Fruit fly (Drosophila melanogaster): Measurements from ENCODE around the gene trh.

The trh gene

DNA sequence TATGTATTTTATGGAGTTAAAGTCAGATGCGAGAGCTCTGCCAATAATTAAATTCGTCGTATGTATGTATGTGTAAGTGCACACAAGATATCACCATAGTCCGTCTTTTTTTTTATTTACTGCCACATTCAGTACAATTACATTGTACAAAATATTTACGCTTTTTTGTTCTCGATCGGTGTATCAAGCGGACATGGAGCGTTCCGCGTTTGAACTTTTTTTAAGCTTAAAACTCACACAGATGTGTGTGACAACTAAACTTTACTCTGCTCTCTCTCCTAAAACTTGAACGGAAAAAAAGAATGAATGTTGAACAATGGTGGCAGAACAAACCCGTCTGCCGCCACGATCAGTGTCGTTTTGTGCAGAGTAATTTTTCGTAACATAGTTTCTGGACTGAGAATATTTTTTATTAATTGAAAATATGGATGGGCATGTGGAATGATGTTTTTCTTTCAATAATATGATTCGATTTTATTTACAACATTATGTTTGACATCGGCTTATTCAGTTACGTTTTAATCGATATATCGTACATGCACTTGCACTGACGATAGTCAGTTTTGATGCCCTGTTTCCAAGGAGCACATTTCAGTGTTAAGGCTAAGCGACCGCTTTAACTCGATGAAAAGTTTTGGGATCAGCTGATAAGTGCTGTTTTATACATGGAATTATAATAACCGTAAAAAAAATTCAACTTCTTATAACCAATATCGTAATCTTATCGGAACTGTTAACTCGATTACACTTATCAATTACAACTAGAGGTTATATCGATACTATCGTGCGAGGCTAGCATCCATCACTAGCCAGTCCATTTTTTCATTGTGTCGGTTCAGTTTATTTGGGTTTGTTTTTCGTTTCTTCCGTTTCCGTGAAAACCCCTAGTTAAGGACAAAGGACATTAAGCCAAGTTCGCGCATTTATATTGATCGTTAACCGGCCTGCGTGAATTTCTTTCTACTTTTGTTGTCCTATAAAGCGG is 45.5 kb downstream of the trh start, which contains the start of gene mth (continued):
- no peak for TF ChIP-seq disco-r (GFP tag; optimal IDR thresholded peaks at IDR 0.05)
- no peak for TF ChIP-seq lbe (GFP tag; optimal IDR thresholded peaks at IDR 0.05)
- TF ChIP-seq Sox102F (GFP tag; optimal IDR thresholded peaks at IDR 0.05): peak; percentile 31
- TF ChIP-seq Atf-2 (GFP tag; optimal IDR thresholded peaks at IDR 0.05): peak; percentile 62
- no peak for TF ChIP-seq Oaz (GFP tag; IDR thresholded peaks at IDR 0.05)
- TF ChIP-seq Drgx (GFP tag; IDR thresholded peaks at IDR 0.05): no peak
- TF ChIP-seq CG11247 (GFP tag; IDR thresholded peaks at IDR 0.05): no peak
- peak; percentile 18 for TF ChIP-seq sqz (GFP tag; optimal IDR thresholded peaks at IDR 0.05)
- no peak for TF ChIP-seq z (GFP tag; IDR thresholded peaks at IDR 0.05)
- no peak for TF ChIP-seq jigr1 (GFP tag; IDR thresholded peaks at IDR 0.05)
- peak; percentile 58 for TF ChIP-seq pho (GFP tag; optimal IDR thresholded peaks at IDR 0.05)
- TF ChIP-seq CG1647 (GFP tag; optimal IDR thresholded peaks at IDR 0.05): peak; percentile 7
- TF ChIP-seq stwl (tag; optimal IDR thresholded peaks at IDR 0.05): peak; percentile 81
- TF ChIP-seq Oli (tag; optimal IDR thresholded peaks at IDR 0.05): peak; percentile 3
- no peak for TF ChIP-seq HLH3B (GFP tag; IDR thresholded peaks at IDR 0.05)
- TF ChIP-seq mld (GFP tag; IDR thresholded peaks at IDR 0.05; ENCODE audit: partially characterized antibody): peak; percentile 93; the same call in 2 of the 3 replicates
- TF ChIP-seq run (tag; optimal IDR thresholded peaks at IDR 0.05): no peak
- TF ChIP-seq CG12744 (GFP tag; optimal IDR thresholded peaks at IDR 0.05): no peak
- no peak for TF ChIP-seq CG12942 (GFP tag; optimal IDR thresholded peaks at IDR 0.05)
- TF ChIP-seq CG17802 (tag; optimal IDR thresholded peaks at IDR 0.05): peak; percentile 92
- TF ChIP-seq usp (GFP tag; optimal IDR thresholded peaks at IDR 0.05): no peak
- peak; percentile 81 for TF ChIP-seq nmo (GFP tag; optimal IDR thresholded peaks at IDR 0.05)
- TF ChIP-seq Max (GFP tag; optimal IDR thresholded peaks at IDR 0.05): peak; percentile 31
- peak; percentile 52; the same call in 1 of the 2 replicates for TF ChIP-seq CG14441 (GFP tag; IDR thresholded peaks at IDR 0.05)
- no peak for TF ChIP-seq HLHmδ (GFP tag; optimal IDR thresholded peaks at IDR 0.05)
- TF ChIP-seq Xbp1 (GFP tag; optimal IDR thresholded peaks at IDR 0.05): peak; percentile 55
- TF ChIP-seq NFAT (GFP tag; IDR thresholded peaks at IDR 0.05): no peak
- TF ChIP-seq sima (GFP tag; optimal IDR thresholded peaks at IDR 0.05): peak; percentile 2
- no peak for TF ChIP-seq CG4730 (GFP tag; IDR thresholded peaks at IDR 0.05)
- TF ChIP-seq Hey (tag; optimal IDR thresholded peaks at IDR 0.05): no peak
- TF ChIP-seq CG6175 (GFP tag; IDR thresholded peaks at IDR 0.05): no peak
- no peak for TF ChIP-seq cas (GFP tag; IDR thresholded peaks at IDR 0.05)
- peak; percentile 49 for TF ChIP-seq CG18262 (tag; optimal IDR thresholded peaks at IDR 0.05)
- peak; percentile 26 for TF ChIP-seq CG8281 (tag; optimal IDR thresholded peaks at IDR 0.05)
- peak; percentile 53 for TF ChIP-seq slbo (GFP tag; IDR thresholded peaks at IDR 0.05)
- TF ChIP-seq ind (GFP tag; optimal IDR thresholded peaks at IDR 0.05): peak; percentile 35
- TF ChIP-seq amos (GFP tag; IDR thresholded peaks at IDR 0.05; ENCODE audit: partially characterized antibody): peak; percentile 96
- no peak for TF ChIP-seq pros (GFP tag; optimal IDR thresholded peaks at IDR 0.05)
- no peak for TF ChIP-seq toy (GFP tag; IDR thresholded peaks at IDR 0.05)
- peak; percentile 12 for TF ChIP-seq CG15269 (tag; optimal IDR thresholded peaks at IDR 0.05)
- peak; percentile 100 for TF ChIP-seq sna (GFP tag; IDR thresholded peaks at IDR 0.05; ENCODE audit: partially characterized antibody)
- TF ChIP-seq CG11504 (tag; optimal IDR thresholded peaks at IDR 0.05): peak; percentile 57
- TF ChIP-seq CG9437 (GFP tag; optimal IDR thresholded peaks at IDR 0.05): peak; percentile 89
- TF ChIP-seq CG30431 (GFP tag; optimal IDR thresholded peaks at IDR 0.05): no peak
- peak; percentile 34 for TF ChIP-seq YL-1 (GFP tag; optimal IDR thresholded peaks at IDR 0.05)
- peak; percentile 54 for TF ChIP-seq fu2 (GFP tag; optimal IDR thresholded peaks at IDR 0.05)
- TF ChIP-seq CG33213 (GFP tag; optimal IDR thresholded peaks at IDR 0.05): peak; percentile 6
- no peak for TF ChIP-seq en (GFP tag; optimal IDR thresholded peaks at IDR 0.05)
- TF ChIP-seq CG7556 (GFP tag; optimal IDR thresholded peaks at IDR 0.05): no peak
